Worm (Caenorhabditis elegans): ENCODE measurements around the gene msp-38.

Gene msp-38

DNA sequence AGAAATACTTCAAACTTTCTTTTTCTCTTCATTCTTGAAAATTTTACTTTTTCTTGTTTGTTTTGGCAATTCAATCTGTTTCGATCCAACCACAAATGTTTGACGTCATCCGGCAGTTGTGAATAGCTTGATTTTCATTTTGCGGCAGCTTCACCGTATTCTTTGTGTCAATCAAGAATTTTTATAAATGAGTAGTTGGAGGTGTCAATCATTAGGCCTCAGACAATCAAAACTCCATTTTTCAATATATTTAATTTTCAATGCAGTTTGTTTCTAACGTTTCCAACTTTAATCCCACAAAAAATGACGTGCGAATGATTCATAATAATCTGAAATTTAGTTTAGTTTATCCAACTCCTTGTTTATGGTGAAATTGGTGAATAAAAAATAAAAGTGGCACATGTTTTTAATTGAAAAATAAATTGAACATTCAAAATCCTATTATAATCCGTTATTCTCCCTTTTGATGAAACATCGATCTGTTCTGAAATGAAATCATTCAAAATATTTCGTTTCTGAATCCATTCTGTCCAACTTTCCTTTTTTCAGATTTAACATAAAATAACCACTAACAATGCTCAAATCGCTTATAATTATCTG is 14.0 kb upstream of the msp-38 start, which contains the start of gene ttr-53:
Gene ttr-53, plus strand, starts transcription at position 550 of the 600 bp plus-strand sequence.
- TF ChIP-seq elt-4 (tag; optimal IDR thresholded peaks at IDR 0.05) = no peak
- no peak for TF ChIP-seq pag-3 (tag; optimal IDR thresholded peaks at IDR 0.05; ENCODE audit: borderline replicate concordance)
- no peak for TF ChIP-seq odd-2 (tag; optimal IDR thresholded peaks at IDR 0.05)
- no peak for TF ChIP-seq dve-1 (tag; optimal IDR thresholded peaks at IDR 0.05)
- TF ChIP-seq C08G9.2 (tag; optimal IDR thresholded peaks at IDR 0.05) = no peak
- TF ChIP-seq rnt-1 (tag; optimal IDR thresholded peaks at IDR 0.05) = no peak
- TF ChIP-seq hlh-30 (tag; optimal IDR thresholded peaks at IDR 0.05; ENCODE audit: insufficient read depth) = no peak
- no peak for TF ChIP-seq syd-9 (tag; optimal IDR thresholded peaks at IDR 0.05)
- no peak for TF ChIP-seq ttx-3 (tag; optimal IDR thresholded peaks at IDR 0.05)
- TF ChIP-seq unc-86 (tag; optimal IDR thresholded peaks at IDR 0.05) = no peak
- no peak for TF ChIP-seq mec-3 (tag; optimal IDR thresholded peaks at IDR 0.05; ENCODE audit: borderline replicate concordance)
- TF ChIP-seq ztf-16 (tag; optimal IDR thresholded peaks at IDR 0.05) = no peak
- TF ChIP-seq fkh-6 (tag; optimal IDR thresholded peaks at IDR 0.05) = no peak
- TF ChIP-seq ets-4 (tag; optimal IDR thresholded peaks at IDR 0.05) = no peak
- no peak for TF ChIP-seq ceh-45 (GFP tag; IDR thresholded peaks at IDR 0.05)
- TF ChIP-seq lin-11 (tag; optimal IDR thresholded peaks at IDR 0.05) = no peak
- no peak for TF ChIP-seq nfya-1 (tag; optimal IDR thresholded peaks at IDR 0.05)
- no peak for TF ChIP-seq hlh-6 (tag; optimal IDR thresholded peaks at IDR 0.05)

DNA sequence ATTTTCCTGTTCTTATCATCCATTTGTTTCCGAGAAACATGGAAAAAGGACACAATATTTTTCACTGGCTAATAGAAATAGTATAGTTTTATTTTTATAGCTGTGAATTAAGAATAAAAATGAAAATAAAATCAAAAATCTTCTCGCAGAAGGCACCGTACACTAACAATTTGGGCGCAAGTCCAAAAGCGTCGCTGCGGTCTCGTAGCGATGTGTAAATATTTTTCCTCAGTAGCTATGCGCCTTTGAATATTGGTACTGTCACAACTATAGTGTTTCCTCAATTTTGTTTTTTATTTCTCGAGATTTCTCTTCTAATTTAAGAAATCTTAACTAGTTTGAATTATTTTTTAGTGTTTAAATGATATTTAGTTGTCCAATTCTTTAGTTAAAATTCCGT is 13.5 kb upstream of the msp-38 start:
- TF ChIP-seq ceh-6 (GFP tag; optimal IDR thresholded peaks at IDR 0.05) (no peak), ceh-30 (tag; optimal IDR thresholded peaks at IDR 0.05) (no peak), pax-1 (tag; optimal IDR thresholded peaks at IDR 0.05) (no peak), T23F11.4 (GFP tag; optimal IDR thresholded peaks at IDR 0.05) (no peak), dve-1 (tag; optimal IDR thresholded peaks at IDR 0.05) (no peak), hlh-13 (GFP tag; optimal IDR thresholded peaks at IDR 0.05) (no peak), ama-1 (optimal IDR thresholded peaks at IDR 0.05) (no peak), F13H6.1 (tag; optimal IDR thresholded peaks at IDR 0.05) (no peak)

DNA sequence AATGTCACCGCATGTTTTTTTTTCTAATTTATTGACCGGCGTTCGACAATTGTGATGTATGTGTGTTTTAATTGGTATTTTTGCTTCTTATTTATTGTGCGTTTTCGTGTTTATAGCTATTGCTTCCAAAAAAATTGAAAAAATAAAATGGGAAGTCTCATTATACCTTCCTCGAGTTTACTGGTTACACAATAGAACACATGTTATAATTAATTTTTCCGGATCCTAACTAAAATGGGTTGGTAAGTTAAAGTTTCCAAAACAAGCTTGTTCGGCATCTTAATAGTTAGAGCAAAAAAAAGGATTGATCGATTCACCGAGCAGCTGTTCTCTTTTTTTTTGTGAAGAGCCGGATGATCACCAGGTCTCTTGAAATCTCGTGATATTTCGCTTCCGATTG is 11.9 kb upstream of the msp-38 start, which contains the start of gene ttr-54:
Gene ttr-54, plus strand, starts transcription at position 301 of the 400 bp plus-strand sequence.
- TF ChIP-seq elt-4 (tag; optimal IDR thresholded peaks at IDR 0.05) = no peak
- no peak for TF ChIP-seq gmeb-2 (tag; optimal IDR thresholded peaks at IDR 0.05)
- no peak for TF ChIP-seq syd-9 (tag; optimal IDR thresholded peaks at IDR 0.05)
- no peak for TF ChIP-seq eyg-1 (tag; optimal IDR thresholded peaks at IDR 0.05)
- no peak for TF ChIP-seq npax-4 (tag; optimal IDR thresholded peaks at IDR 0.05)
- TF ChIP-seq nhr-232 (tag; optimal IDR thresholded peaks at IDR 0.05) = no peak
- TF ChIP-seq ttx-3 (tag; optimal IDR thresholded peaks at IDR 0.05) = no peak

DNA sequence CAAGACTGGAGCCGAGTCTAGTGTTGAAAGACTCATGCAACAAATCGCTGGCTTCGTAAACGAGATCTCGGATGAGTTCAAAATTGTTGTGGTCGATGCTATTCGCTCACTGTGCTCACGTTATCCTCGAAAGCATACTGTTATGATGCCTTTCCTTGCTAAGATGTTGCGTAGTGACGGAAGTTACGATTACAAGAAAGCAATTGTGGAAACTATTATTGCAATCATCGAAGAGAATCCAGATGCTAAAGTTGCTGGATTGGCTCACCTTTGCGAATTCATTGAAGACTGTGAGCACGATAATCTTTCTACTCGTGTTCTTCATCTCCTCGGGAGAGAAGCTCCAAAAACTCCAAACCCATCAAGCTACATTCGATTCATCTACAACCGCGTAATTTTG is 9.9 kb upstream of the msp-38 start:
- TF ChIP-seq nfya-1 (tag; optimal IDR thresholded peaks at IDR 0.05) (no peak), hlh-8 (tag; optimal IDR thresholded peaks at IDR 0.05) (no peak), ama-1 (optimal IDR thresholded peaks at IDR 0.05) (no peak), fkh-6 (tag; optimal IDR thresholded peaks at IDR 0.05) (no peak), rnt-1 (tag; optimal IDR thresholded peaks at IDR 0.05) (no peak), pha-2 (tag; optimal IDR thresholded peaks at IDR 0.05) (no peak), npax-4 (tag; optimal IDR thresholded peaks at IDR 0.05) (no peak), sox-4 (tag; optimal IDR thresholded peaks at IDR 0.05) (no peak), ahr-1 (tag; optimal IDR thresholded peaks at IDR 0.05) (no peak), ceh-6 (GFP tag; optimal IDR thresholded peaks at IDR 0.05) (no peak), tbx-2 (tag; optimal IDR thresholded peaks at IDR 0.05) (no peak), pax-1 (tag; optimal IDR thresholded peaks at IDR 0.05) (no peak)

DNA sequence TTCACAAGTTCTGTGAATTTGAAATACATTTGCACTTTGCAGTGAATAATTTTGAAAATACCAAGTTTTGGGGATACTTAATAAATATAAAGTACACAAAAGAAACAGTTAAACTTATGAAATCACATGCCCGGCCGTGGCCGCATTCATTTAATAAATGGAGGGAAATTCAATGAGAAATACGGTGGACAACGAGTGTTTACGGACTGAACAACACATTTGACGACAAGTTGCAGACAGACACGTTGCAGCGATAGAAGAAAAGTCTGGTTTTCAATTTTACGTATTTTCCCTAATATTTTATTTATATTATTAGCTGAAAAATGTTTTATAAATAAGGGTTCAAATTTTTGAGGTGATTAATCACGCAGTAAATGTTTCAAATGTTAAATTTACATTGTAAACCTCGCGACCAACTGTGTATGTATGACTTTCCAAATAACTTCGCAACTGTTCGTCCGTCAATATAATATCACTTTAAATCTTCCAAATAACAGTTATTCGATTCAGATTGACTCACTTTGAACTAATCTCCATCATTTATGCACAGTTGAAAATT is 8.0 kb upstream of the msp-38 start, which contains the start of gene copg-1:
Gene copg-1, plus strand, starts transcription at position 509 of the 559 bp plus-strand sequence.
- TF ChIP-seq nfya-1 (tag; optimal IDR thresholded peaks at IDR 0.05) (peak; percentile 28), unc-42 (tag; optimal IDR thresholded peaks at IDR 0.05) (peak; percentile 84), ref-2 (tag; optimal IDR thresholded peaks at IDR 0.05) (no peak)
